Fruit fly (Drosophila melanogaster): ENCODE results near the gene CG7579.

The CG7579 gene

dm6 chr3L:15683345-15683922 lies at the start of gene CG7579, which contains the start of gene Pgant8:
TSS of gene CG7579 (minus strand) at chr3L:15683445.
TSS of gene Pgant8 (plus strand) at chr3L:15683872.
- TF ChIP-seq CG1620 (GFP tag; optimal IDR thresholded peaks at IDR 0.05): no peak
- TF ChIP-seq CG5204 (GFP tag; optimal IDR thresholded peaks at IDR 0.05): no peak
- no peak for TF ChIP-seq kay (GFP tag; ENCODE audit: borderline replicate concordance)
- no peak for TF ChIP-seq ovo (GFP tag; optimal IDR thresholded peaks at IDR 0.05)
- no peak for TF ChIP-seq CG7101 (tag; optimal IDR thresholded peaks at IDR 0.05)
- no peak for TF ChIP-seq Clk (GFP tag; optimal IDR thresholded peaks at IDR 0.05)
- TF ChIP-seq CG14711 (tag; optimal IDR thresholded peaks at IDR 0.05): no peak
- no peak for TF ChIP-seq tj (GFP tag; optimal IDR thresholded peaks at IDR 0.05)

- TF ChIP-seq CG14711 (tag; optimal IDR thresholded peaks at IDR 0.05) (no peak), CG12768 (GFP tag; optimal IDR thresholded peaks at IDR 0.05) (no peak), kay (GFP tag; ENCODE audit: borderline replicate concordance) (no peak), bab1 (GFP tag; optimal IDR thresholded peaks at IDR 0.05) (no peak), CG11617 (GFP tag; optimal IDR thresholded peaks at IDR 0.05) (no peak), tj (GFP tag; optimal IDR thresholded peaks at IDR 0.05) (no peak), Hr96 (GFP tag; optimal IDR thresholded peaks at IDR 0.05) (no peak), CG7101 (tag; optimal IDR thresholded peaks at IDR 0.05) (no peak), ovo (GFP tag; optimal IDR thresholded peaks at IDR 0.05) (no peak), pad (GFP tag; optimal IDR thresholded peaks at IDR 0.05) (no peak), toe (GFP tag; optimal IDR thresholded peaks at IDR 0.05) (no peak), CG5204 (GFP tag; optimal IDR thresholded peaks at IDR 0.05) (no peak), Crg-1 (GFP tag; optimal IDR thresholded peaks at IDR 0.05) (no peak), Clk (GFP tag; optimal IDR thresholded peaks at IDR 0.05) (no peak)
These were observed 48.7 kb upstream of the CG7579 start for dm6 chr3L:15731832-15732506.

DNA sequence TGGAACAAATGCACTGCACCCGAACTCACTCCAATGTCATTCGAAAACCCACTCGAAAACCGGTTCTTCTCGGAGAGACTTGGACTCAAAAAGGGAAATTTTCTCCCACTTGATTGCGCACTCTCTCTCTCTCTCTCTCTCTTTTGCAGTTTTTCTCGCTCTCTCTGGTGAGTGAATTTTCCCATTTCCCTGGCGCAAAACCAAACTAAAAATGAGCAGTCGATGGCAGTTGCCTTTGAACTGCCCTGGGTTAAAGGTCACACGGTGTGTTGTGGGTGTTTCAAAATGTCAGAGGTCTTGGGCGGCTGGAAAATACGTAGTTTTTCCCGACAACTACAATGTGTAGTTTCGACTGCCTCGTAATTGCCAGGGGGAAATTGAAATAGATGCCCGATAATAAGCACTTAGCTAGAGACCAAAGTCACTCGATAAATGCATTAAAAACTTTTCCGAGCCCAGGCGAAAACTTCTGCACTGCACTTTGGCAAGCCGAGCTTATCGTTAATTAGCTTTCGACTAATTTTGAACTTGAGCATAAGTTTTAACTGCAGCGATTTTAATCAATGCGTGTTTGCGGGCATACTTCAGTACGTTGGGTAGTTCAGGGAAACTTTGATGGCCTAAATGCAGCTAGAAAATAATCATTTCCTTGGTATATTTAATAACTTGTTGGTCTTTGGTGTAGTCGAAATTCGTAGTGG lies 46.2 kb upstream of the CG7579 start:
- TF ChIP-seq CG33017 (tag; optimal IDR thresholded peaks at IDR 0.05) (no peak), Clk (GFP tag; optimal IDR thresholded peaks at IDR 0.05) (no peak), toe (GFP tag; optimal IDR thresholded peaks at IDR 0.05) (no peak), CG12768 (GFP tag; optimal IDR thresholded peaks at IDR 0.05) (no peak), CG5204 (GFP tag; optimal IDR thresholded peaks at IDR 0.05) (no peak), CG7101 (tag; optimal IDR thresholded peaks at IDR 0.05) (no peak), Hr96 (GFP tag; optimal IDR thresholded peaks at IDR 0.05) (no peak), Crg-1 (GFP tag; optimal IDR thresholded peaks at IDR 0.05) (no peak), Mnt (GFP tag; optimal IDR thresholded peaks at IDR 0.05) (no peak), CG7045 (GFP tag; optimal IDR thresholded peaks at IDR 0.05) (no peak), cic (GFP tag; optimal IDR thresholded peaks at IDR 0.05) (no peak), CG14711 (tag; optimal IDR thresholded peaks at IDR 0.05) (no peak), pad (GFP tag; optimal IDR thresholded peaks at IDR 0.05) (no peak), kay (GFP tag; ENCODE audit: borderline replicate concordance) (no peak), cnc (optimal IDR thresholded peaks at IDR 0.05) (no peak)

- TF ChIP-seq CG14711 (tag; optimal IDR thresholded peaks at IDR 0.05) (no peak), CG5204 (GFP tag; optimal IDR thresholded peaks at IDR 0.05) (no peak), Crg-1 (GFP tag; optimal IDR thresholded peaks at IDR 0.05) (no peak), Mnt (GFP tag; optimal IDR thresholded peaks at IDR 0.05) (no peak), cic (GFP tag; optimal IDR thresholded peaks at IDR 0.05) (no peak)
These were observed 45.0 kb upstream of the CG7579 start, which contains the start of gene comm for dm6 chr3L:15728195-15728594. TSS of gene comm (minus strand) at chr3L:15728430.

DNA sequence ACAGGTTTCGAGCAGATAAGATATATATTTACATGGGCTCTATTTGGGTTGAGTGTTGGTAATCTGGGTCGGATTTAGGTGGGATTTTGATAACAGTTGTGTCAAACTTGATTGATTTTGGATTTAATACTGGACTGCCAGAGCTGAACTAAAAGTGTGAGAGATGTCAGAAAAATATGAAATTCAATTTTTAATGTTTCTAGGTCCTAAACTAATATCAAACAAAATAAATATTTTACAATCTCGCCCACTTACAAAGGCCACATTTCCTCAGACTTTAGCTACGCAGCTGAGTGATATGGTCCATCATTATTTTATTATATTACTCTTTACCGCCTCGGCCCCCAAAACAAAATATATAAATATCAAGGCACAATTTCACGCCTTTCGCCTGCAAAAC lies 43.6 kb upstream of the CG7579 start:
- no peak for TF ChIP-seq CG5204 (GFP tag; optimal IDR thresholded peaks at IDR 0.05)
- TF ChIP-seq Clk (GFP tag; optimal IDR thresholded peaks at IDR 0.05): no peak
- no peak for TF ChIP-seq Hr96 (GFP tag; optimal IDR thresholded peaks at IDR 0.05)
- no peak for TF ChIP-seq CG12768 (GFP tag; optimal IDR thresholded peaks at IDR 0.05)
- TF ChIP-seq CG7101 (tag; optimal IDR thresholded peaks at IDR 0.05): no peak
- TF ChIP-seq bab1 (GFP tag; optimal IDR thresholded peaks at IDR 0.05): no peak
- no peak for TF ChIP-seq CG14711 (tag; optimal IDR thresholded peaks at IDR 0.05)

DNA sequence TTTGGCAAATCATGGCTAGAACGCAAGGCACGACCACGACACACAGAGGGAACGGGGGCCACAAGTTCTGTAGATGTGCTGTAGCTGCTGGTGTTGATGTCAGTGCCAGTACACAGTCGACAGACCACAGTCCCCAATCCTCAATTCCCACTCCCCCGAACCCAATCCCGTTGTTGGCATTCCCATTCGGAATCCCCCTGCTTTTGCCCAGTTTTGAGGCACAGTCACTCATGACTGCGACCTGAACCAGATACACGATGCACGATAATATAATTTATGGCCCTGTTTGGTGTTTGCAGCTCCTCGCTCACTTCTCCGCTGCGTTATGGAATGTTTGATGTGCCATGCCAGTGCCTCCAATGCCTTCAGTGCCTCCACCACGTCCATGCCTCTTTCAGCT lies 37.7 kb upstream of the CG7579 start:
- TF ChIP-seq CG11617 (GFP tag; optimal IDR thresholded peaks at IDR 0.05) (no peak), cic (GFP tag; optimal IDR thresholded peaks at IDR 0.05) (no peak), tj (GFP tag; optimal IDR thresholded peaks at IDR 0.05) (no peak), CG12768 (GFP tag; optimal IDR thresholded peaks at IDR 0.05) (no peak), cnc (optimal IDR thresholded peaks at IDR 0.05) (no peak), kay (GFP tag; ENCODE audit: borderline replicate concordance) (no peak), Hr96 (GFP tag; optimal IDR thresholded peaks at IDR 0.05) (no peak), pad (GFP tag; optimal IDR thresholded peaks at IDR 0.05) (no peak), bab1 (GFP tag; optimal IDR thresholded peaks at IDR 0.05) (no peak), ovo (GFP tag; optimal IDR thresholded peaks at IDR 0.05) (no peak), Clk (GFP tag; optimal IDR thresholded peaks at IDR 0.05) (no peak), CG1620 (GFP tag; optimal IDR thresholded peaks at IDR 0.05) (no peak), CG7045 (GFP tag; optimal IDR thresholded peaks at IDR 0.05) (no peak), CG33017 (tag; optimal IDR thresholded peaks at IDR 0.05) (no peak), CG5204 (GFP tag; optimal IDR thresholded peaks at IDR 0.05) (no peak)
